Fruit fly (Drosophila melanogaster): ENCODE data around the gene Ir10a.

DNA sequence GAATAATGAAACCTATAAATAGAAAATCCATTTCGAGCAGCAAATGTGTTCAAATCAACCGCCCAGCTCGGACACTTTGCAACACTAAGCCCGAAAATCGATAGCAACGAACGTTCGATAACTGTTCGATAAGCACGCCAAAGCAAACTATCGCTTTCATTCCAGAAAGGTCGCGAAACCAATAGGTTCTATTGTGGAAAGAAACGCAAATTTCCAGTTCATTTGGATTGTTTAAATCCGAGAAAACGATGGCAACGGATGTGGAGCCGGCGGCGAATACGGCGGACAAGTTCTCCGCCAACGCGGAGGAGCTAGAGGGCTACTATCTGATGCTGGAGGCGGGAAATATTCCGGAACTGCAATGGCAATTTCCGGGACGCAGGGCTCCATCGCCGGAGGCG is 48.1 kb upstream of the Ir10a start, which contains the start of gene Pa1:
- no peak for TF ChIP-seq Nf-YB (GFP tag; optimal IDR thresholded peaks at IDR 0.05)
- TF ChIP-seq Meics (GFP tag; optimal IDR thresholded peaks at IDR 0.05), result no peak
- no peak for TF ChIP-seq zen (tag; optimal IDR thresholded peaks at IDR 0.05)
- no peak for TF ChIP-seq CG9727 (GFP tag; optimal IDR thresholded peaks at IDR 0.05)
- no peak for TF ChIP-seq da (GFP tag; optimal IDR thresholded peaks at IDR 0.05)
- no peak for TF ChIP-seq fd3F (GFP tag; optimal IDR thresholded peaks at IDR 0.05)
- TF ChIP-seq CG12659 (GFP tag; optimal IDR thresholded peaks at IDR 0.05), result peak; percentile 18
- TF ChIP-seq btn (GFP tag; optimal IDR thresholded peaks at IDR 0.05), result no peak
- no peak for TF ChIP-seq ind (GFP tag; optimal IDR thresholded peaks at IDR 0.05)
- no peak for TF ChIP-seq ttk (GFP tag; IDR thresholded peaks at IDR 0.05)
- TF ChIP-seq CG8478 (optimal IDR thresholded peaks at IDR 0.05), result no peak
- TF ChIP-seq dpn (GFP tag; optimal IDR thresholded peaks at IDR 0.05), result peak in 1 of 2 experiments; percentile 24
